Worm (Caenorhabditis elegans) whole organism, early embryonic: ENCODE data around the gene D2096.11.

ENCODE experiments used
- F13C5.2 ChIP-seq: sonication (generic microtip); optimal IDR thresholded peaks from 2 replicates; lab custom pipeline; 2017; ENCODE audit warnings: mild to moderate bottlenecking, missing genetic modification characterization, inconsistent platforms, missing compliant biosample characterization
- ama-1 ChIP-seq: fragments of 150-350 bp; optimal IDR thresholded peaks from 2 replicates; lab custom pipeline; 2014
- ceh-13 ChIP-seq: fragments of 200-800 bp; sonication (Bioruptor generic); optimal IDR thresholded peaks from 2 replicates; lab custom pipeline; 2018; ENCODE audit warnings: mild to moderate bottlenecking, missing genetic modification characterization, missing compliant biosample characterization
- ceh-36 ChIP-seq: sonication (generic microtip); optimal IDR thresholded peaks from 2 replicates; lab custom pipeline; 2016; ENCODE audit warnings: missing genetic modification characterization, inconsistent platforms, missing compliant biosample characterization
- ets-7 ChIP-seq: sonication (generic microtip); optimal IDR thresholded peaks from 2 replicates; lab custom pipeline; 2016; ENCODE audit warnings: missing genotype, missing genetic modification characterization, missing compliant biosample characterization
- flt-1 ChIP-seq: fragments of 200-800 bp; sonication (Bioruptor generic); IDR thresholded peaks from 2 replicates; pipeline ENCODE4 v1.3.6; 2022; ENCODE audit warnings: missing genetic modification characterization, missing compliant biosample characterization
- hmg-4 ChIP-seq: fragments of 200-800 bp; sonication (Bioruptor generic); optimal IDR thresholded peaks from 2 replicates; lab custom pipeline; 2018; ENCODE audit warnings: mild to moderate bottlenecking, missing genetic modification characterization, missing compliant biosample characterization
- hnd-1 ChIP-seq: sonication (generic microtip); optimal IDR thresholded peaks from 2 replicates; lab custom pipeline; 2016; ENCODE audit warnings: missing genetic modification characterization, missing compliant biosample characterization
- pes-1 ChIP-seq: fragments of 200-800 bp; sonication (Bioruptor generic); IDR thresholded peaks from 2 replicates; pipeline ENCODE4 v1.3.6; 2022; ENCODE audit warnings: missing genetic modification reagents, missing genetic modification characterization, missing compliant biosample characterization
- scrt-1 ChIP-seq: fragments of 200-800 bp; sonication (Bioruptor generic); IDR thresholded peaks from 2 replicates; pipeline ENCODE4 v1.3.6; 2022; ENCODE audit warnings: missing genetic modification characterization, missing compliant biosample characterization
- tbx-37 ChIP-seq: fragments of 200-800 bp; sonication (Bioruptor generic); conservative IDR thresholded peaks from 2 replicates; pipeline ENCODE4 v1.3.6; 2022; ENCODE audit warnings: missing genetic modification reagents, missing genetic modification characterization, missing compliant biosample characterization
- tra-4 ChIP-seq: sonication (generic microtip); optimal IDR thresholded peaks from 2 replicates; lab custom pipeline; 2017; ENCODE audit warnings: missing genetic modification characterization, missing compliant biosample characterization

ce11 chrIV:8342385-8342784 is 51.6 kb downstream of the D2096.11 start, which contains the start of gene lgc-5:
- no peak for TF ChIP-seq pes-1
- no peak for TF ChIP-seq tbx-37
- no peak for TF ChIP-seq scrt-1 (GFP tag; lab: Robert Waterston, UW)
- no peak for TF ChIP-seq ama-1 (lab: Kevin White, UChicago)
- no peak for TF ChIP-seq flt-1 (GFP tag; lab: Robert Waterston, UW)
- TF ChIP-seq ceh-36 (tag; lab: Kevin White, UChicago): no peak
- no peak for TF ChIP-seq tra-4 (tag; lab: Kevin White, UChicago)
- TF ChIP-seq ceh-13 (GFP tag; lab: Kevin White, UChicago): no peak
- no peak for TF ChIP-seq ets-7 (tag; lab: Kevin White, UChicago)
- no peak for TF ChIP-seq hnd-1
- TF ChIP-seq hmg-4: no peak
- no peak for TF ChIP-seq F13C5.2
